Fruit fly (Drosophila melanogaster) whole organism, embryonic: ENCODE data around the gene CG7551.
A peak's percentile ranks its signal among the peaks of the same experiment; 100 is the strongest.

Experiments used
- CG10959 ChIP-seq: fragments of 200-800 bp; sonication (Bioruptor generic); IDR thresholded peaks from 2 replicates; pipeline ENCODE4 v1.3.6; 2022; ENCODE audit warnings: missing biosample characterization, missing genetic modification characterization
- CG12219 ChIP-seq: fragments of 200-800 bp; sonication (Bioruptor generic); optimal IDR thresholded peaks from 3 replicates; lab custom pipeline; 2018; ENCODE audit warnings: missing biosample characterization, mild to moderate bottlenecking, missing genetic modification characterization
- CG13123 ChIP-seq: fragments of 200-800 bp; sonication (Bioruptor generic); optimal IDR thresholded peaks from 2 replicates; lab custom pipeline; 2016; ENCODE audit warnings: missing biosample characterization, missing genetic modification characterization
- CG14965 ChIP-seq: fragments of 200-800 bp; sonication (Bioruptor generic); optimal IDR thresholded peaks from 2 replicates; lab custom pipeline; 2016; ENCODE audit warnings: missing biosample characterization, missing genetic modification characterization, borderline replicate concordance
- CG1529 ChIP-seq: fragments of 200-800 bp; sonication (Bioruptor generic); optimal IDR thresholded peaks from 3 replicates; lab custom pipeline; 2018; ENCODE audit warnings: missing biosample characterization, missing genetic modification characterization
- CG17829 ChIP-seq: fragments of 200-800 bp; optimal IDR thresholded peaks from 2 replicates; lab custom pipeline; 2019; ENCODE audit warnings: missing biosample characterization, mild to moderate bottlenecking, missing genetic modification characterization, moderate library complexity
- CG2129 ChIP-seq: fragments of 200-800 bp; sonication (Bioruptor generic); IDR thresholded peaks from 2 replicates; pipeline ENCODE4 v1.3.6; 2022; ENCODE audit warnings: missing biosample characterization, missing genetic modification characterization; ENCODE audit not compliant: partially characterized antibody
- CG30403 ChIP-seq: fragments of 200-800 bp; sonication (Bioruptor generic); optimal IDR thresholded peaks from 3 replicates; lab custom pipeline; 2016; ENCODE audit warnings: missing biosample characterization, missing genetic modification characterization
- CG3995 ChIP-seq: fragments of 200-800 bp; sonication (Bioruptor generic); optimal IDR thresholded peaks from 3 replicates; lab custom pipeline; 2016; ENCODE audit warnings: missing biosample characterization, missing genetic modification characterization
- CG4328 ChIP-seq: fragments of 200-800 bp; sonication (Bioruptor generic); optimal IDR thresholded peaks from 3 replicates; lab custom pipeline; 2017; ENCODE audit warnings: missing biosample characterization, missing genetic modification reagents, missing genetic modification characterization
- CG43689 ChIP-seq: fragments of 200-800 bp; sonication (Bioruptor generic); IDR thresholded peaks from 2 replicates; pipeline ENCODE4 v1.3.6; 2022; ENCODE audit warnings: missing biosample characterization, missing genetic modification characterization
- CG8290 ChIP-seq, 3 experiments: fragments of 200-800 bp; sonication (Bioruptor generic); optimal IDR thresholded peaks; 2 replicates each; lab custom pipeline; 2016 to 2019; ENCODE audit warnings: missing biosample characterization in 3 of 3, missing genetic modification characterization in 3 of 3, mild to moderate bottlenecking in 2 of 3, moderate library complexity in 1 of 3
- CG8944 ChIP-seq: fragments of 200-800 bp; sonication (Bioruptor generic); optimal IDR thresholded peaks from 3 replicates; lab custom pipeline; 2016; ENCODE audit warnings: missing biosample characterization, missing genetic modification characterization
- CG9797 ChIP-seq: fragments of 200-800 bp; sonication (Bioruptor generic); optimal IDR thresholded peaks from 3 replicates; lab custom pipeline; 2018; ENCODE audit warnings: missing biosample characterization, mild to moderate bottlenecking, missing genetic modification characterization
- CrebB ChIP-seq: fragments of 200-800 bp; sonication (Bioruptor generic); optimal IDR thresholded peaks from 3 replicates; lab custom pipeline; 2018; ENCODE audit warnings: missing biosample characterization, mild to moderate bottlenecking, missing genetic modification characterization
- Dip2 ChIP-seq: fragments of 200-800 bp; sonication (Bioruptor generic); IDR thresholded peaks from 2 replicates; pipeline ENCODE4 v1.3.6; 2022; ENCODE audit warnings: missing biosample characterization, missing genetic modification characterization
- Fer3 ChIP-seq: fragments of 200-800 bp; sonication (Bioruptor generic); optimal IDR thresholded peaks from 2 replicates; lab custom pipeline; 2018; ENCODE audit warnings: missing biosample characterization, mild to moderate bottlenecking, missing genetic modification characterization, moderate library complexity
- Hey ChIP-seq: fragments of 200-800 bp; sonication (Bioruptor generic); optimal IDR thresholded peaks from 3 replicates; lab custom pipeline; 2018; ENCODE audit warnings: missing biosample characterization, mild to moderate bottlenecking, missing genetic modification characterization
- MBD-R2 ChIP-seq: fragments of 200-800 bp; sonication (Bioruptor generic); IDR thresholded peaks from 2 replicates; pipeline ENCODE4 v1.3.6; 2022; ENCODE audit warnings: missing biosample characterization, missing genetic modification characterization
- Meics ChIP-seq: fragments of 200-800 bp; sonication (Bioruptor generic); optimal IDR thresholded peaks from 2 replicates; lab custom pipeline; 2017; ENCODE audit warnings: missing biosample characterization, mild to moderate bottlenecking, missing genetic modification characterization
- NFAT ChIP-seq: fragments of 200-800 bp; sonication (Bioruptor generic); IDR thresholded peaks from 2 replicates; pipeline ENCODE4 v1.3.6; 2022; ENCODE audit warnings: missing biosample characterization, missing genetic modification characterization
- Opbp ChIP-seq: fragments of 200-800 bp; sonication (Bioruptor generic); IDR thresholded peaks from 3 replicates; pipeline ENCODE4 v1.3.6; 2022; ENCODE audit warnings: missing biosample characterization, missing genetic modification characterization; ENCODE audit not compliant: partially characterized antibody
- Optix ChIP-seq: fragments of 200-800 bp; sonication (Bioruptor generic); IDR thresholded peaks from 3 replicates; pipeline ENCODE4 v1.3.6; 2022; ENCODE audit warnings: missing biosample characterization, missing genetic modification characterization
- Ptx1 ChIP-seq: fragments of 200-800 bp; sonication (Bioruptor generic); IDR thresholded peaks from 2 replicates; pipeline ENCODE4 v1.3.6; 2022; ENCODE audit warnings: missing biosample characterization, missing genetic modification characterization
- Ssrp ChIP-seq: fragments of 200-800 bp; sonication (Bioruptor generic); optimal IDR thresholded peaks from 2 replicates; lab custom pipeline; 2018; ENCODE audit warnings: missing biosample characterization, mild to moderate bottlenecking, missing genetic modification characterization, moderate library complexity
- Vsx1 ChIP-seq: fragments of 200-800 bp; sonication (Bioruptor generic); optimal IDR thresholded peaks from 2 replicates; lab custom pipeline; 2017; ENCODE audit warnings: missing biosample characterization, mild to moderate bottlenecking, missing genetic modification characterization, missing genetic modification reagents
- Xrp1 ChIP-seq: fragments of 200-800 bp; sonication (Bioruptor generic); IDR thresholded peaks from 2 replicates; pipeline ENCODE4 v1.3.6; 2022; ENCODE audit warnings: missing biosample characterization, missing genetic modification characterization
- al ChIP-seq: fragments of 200-800 bp; sonication (Bioruptor generic); IDR thresholded peaks from 2 replicates; pipeline ENCODE4 v1.3.6; 2022; ENCODE audit warnings: missing biosample characterization, missing genetic modification characterization
- ara ChIP-seq: fragments of 200-800 bp; sonication (Bioruptor generic); IDR thresholded peaks from 2 replicates; pipeline ENCODE4 v1.3.6; 2022; ENCODE audit warnings: missing biosample characterization, missing genetic modification characterization
- bcd ChIP-seq: fragments of 200-800 bp; sonication (Bioruptor generic); optimal IDR thresholded peaks from 2 replicates; lab custom pipeline; 2017; ENCODE audit warnings: missing biosample characterization, mild to moderate bottlenecking, missing genetic modification characterization
- caup ChIP-seq: fragments of 200-800 bp; sonication (Bioruptor generic); optimal IDR thresholded peaks from 3 replicates; lab custom pipeline; 2017; ENCODE audit warnings: missing biosample characterization, mild to moderate bottlenecking, missing genetic modification characterization, moderate library complexity; ENCODE audit not compliant: severe bottlenecking
- chm ChIP-seq: fragments of 200-800 bp; sonication (Bioruptor generic); IDR thresholded peaks from 2 replicates; pipeline ENCODE4 v1.3.6; 2022; ENCODE audit warnings: missing biosample characterization, missing genetic modification characterization
- ci ChIP-seq: fragments of 200-800 bp; sonication (Bioruptor generic); IDR thresholded peaks from 3 replicates; pipeline ENCODE4 v1.3.6; 2022; ENCODE audit warnings: missing biosample characterization, missing genetic modification characterization
- crol ChIP-seq: fragments of 200-800 bp; sonication (Bioruptor generic); IDR thresholded peaks from 2 replicates; pipeline ENCODE4 v1.3.6; 2022; ENCODE audit warnings: missing biosample characterization, missing genetic modification characterization
- dmrt11E ChIP-seq: fragments of 200-800 bp; sonication (Bioruptor generic); optimal IDR thresholded peaks from 3 replicates; lab custom pipeline; 2018; ENCODE audit warnings: missing biosample characterization, mild to moderate bottlenecking, missing genetic modification characterization, moderate library complexity
- dysf ChIP-seq: fragments of 200-800 bp; sonication (Bioruptor generic); IDR thresholded peaks from 3 replicates; pipeline ENCODE4 v1.3.6; 2022; ENCODE audit warnings: missing biosample characterization, missing genetic modification characterization
- gsb ChIP-seq: fragments of 200-800 bp; sonication (Bioruptor generic); IDR thresholded peaks from 2 replicates; pipeline ENCODE4 v1.3.6; 2022; ENCODE audit warnings: missing biosample characterization, missing genetic modification characterization
- jing ChIP-seq: fragments of 200-800 bp; sonication (Bioruptor generic); optimal IDR thresholded peaks from 2 replicates; lab custom pipeline; 2018; ENCODE audit warnings: missing biosample characterization, mild to moderate bottlenecking, missing genetic modification characterization
- ken ChIP-seq: fragments of 200-800 bp; sonication (Bioruptor generic); IDR thresholded peaks from 3 replicates; pipeline ENCODE4 v1.3.6; 2022; ENCODE audit warnings: missing biosample characterization, missing genetic modification characterization
- lov ChIP-seq, 2 experiments: fragments of 200-800 bp in 1 of 2; fragments of >200 bp in 1 of 2; sonication (Bioruptor generic) in 1 of 2; IDR thresholded peaks in 1 of 2; optimal IDR thresholded peaks in 1 of 2; 2 replicates in 1 of 2; 3 replicates in 1 of 2; pipeline versions ENCODE4 v1.3.6 to Lab custom; 2017 to 2022; ENCODE audit warnings: missing biosample characterization in 1 of 2, missing genetic modification characterization in 1 of 2
- mirr ChIP-seq: fragments of 200-800 bp; sonication (Bioruptor generic); optimal IDR thresholded peaks from 3 replicates; lab custom pipeline; 2018; ENCODE audit warnings: missing biosample characterization, mild to moderate bottlenecking, missing genetic modification characterization
- nmo ChIP-seq: fragments of 200-800 bp; sonication (Bioruptor generic); optimal IDR thresholded peaks from 2 replicates; lab custom pipeline; 2018; ENCODE audit warnings: missing biosample characterization, mild to moderate bottlenecking, missing genetic modification characterization, moderate library complexity
- pfk ChIP-seq: fragments of 200-800 bp; sonication (Bioruptor generic); optimal IDR thresholded peaks from 2 replicates; lab custom pipeline; 2018; ENCODE audit warnings: missing biosample characterization, mild to moderate bottlenecking, missing genetic modification characterization, moderate library complexity
- prd ChIP-seq, 3 experiments: fragments of >200 bp in 2 of 3; fragments of 200-800 bp in 1 of 3; sonication (Bioruptor generic) in 1 of 3; optimal IDR thresholded peaks in 2 of 3; IDR thresholded peaks in 1 of 3; 2 replicates in 2 of 3; 3 replicates in 1 of 3; pipeline versions ENCODE4 v1.3.6 to Lab custom; 2017 to 2022; ENCODE audit warnings: missing biosample characterization in 1 of 3, missing genetic modification characterization in 1 of 3
- ranshi ChIP-seq: fragments of 200-800 bp; sonication (Bioruptor generic); IDR thresholded peaks from 2 replicates; pipeline ENCODE4 v1.3.6; 2022; ENCODE audit warnings: missing biosample characterization, missing genetic modification characterization
- salm ChIP-seq: fragments of 200-800 bp; sonication (Bioruptor generic); optimal IDR thresholded peaks from 2 replicates; lab custom pipeline; 2018; ENCODE audit warnings: missing biosample characterization, mild to moderate bottlenecking, missing genetic modification characterization
- sqz ChIP-seq: fragments of 200-800 bp; sonication (Bioruptor generic); optimal IDR thresholded peaks from 3 replicates; lab custom pipeline; 2018; ENCODE audit warnings: missing biosample characterization, mild to moderate bottlenecking, missing genetic modification characterization
- sr ChIP-seq: fragments of 200-800 bp; sonication (Bioruptor generic); IDR thresholded peaks from 3 replicates; pipeline ENCODE4 v1.3.6; 2022; ENCODE audit warnings: missing biosample characterization, missing genetic modification characterization
- tna ChIP-seq: fragments of 200-800 bp; sonication (Bioruptor generic); IDR thresholded peaks from 2 replicates; pipeline ENCODE4 v1.3.6; 2022; ENCODE audit warnings: missing biosample characterization, missing genetic modification characterization; ENCODE audit not compliant: partially characterized antibody
- twi ChIP-seq: fragments of 200-800 bp; optimal IDR thresholded peaks from 2 replicates; lab custom pipeline; 2019; ENCODE audit warnings: missing biosample characterization, mild to moderate bottlenecking, missing genetic modification characterization, moderate library complexity

The CG7551 gene

DNA sequence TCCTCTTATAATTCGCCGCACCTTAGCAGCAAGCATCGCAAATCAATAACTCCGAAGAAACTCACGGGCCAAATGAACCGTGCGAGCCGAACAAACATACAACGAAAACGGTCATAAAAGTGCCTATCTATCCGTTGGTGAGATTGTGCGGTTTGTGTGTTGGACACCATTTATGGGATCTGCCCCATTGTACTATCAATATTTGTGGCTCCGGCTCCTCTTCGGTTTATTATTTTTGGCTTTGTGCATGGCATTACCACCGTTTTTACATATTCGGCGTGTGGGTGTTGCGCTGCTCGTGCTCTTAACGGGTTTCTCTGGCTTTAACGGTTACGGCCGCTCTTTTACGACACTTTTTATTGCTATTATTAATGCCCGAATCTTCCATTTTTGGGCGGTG is 38.9 kb upstream of the CG7551 start (continued):
- TF ChIP-seq CG1529 (GFP tag; lab: Kevin White, UChicago), result no peak
- TF ChIP-seq Optix (GFP tag; lab: Robert Waterston, UW), result no peak
- peak; percentile 15 for TF ChIP-seq CG17829 (tag; lab: Kevin White, UChicago)
- peak; percentile 53 for TF ChIP-seq salm (tag; lab: Kevin White, UChicago)
- TF ChIP-seq CG30403 (GFP tag; lab: Kevin White, UChicago), result no peak
- no peak for TF ChIP-seq Vsx1 (GFP tag; lab: Kevin White, UChicago)
- TF ChIP-seq CrebB, result no peak
- TF ChIP-seq CG8290 (GFP tag; optimal IDR thresholded peaks at IDR 0.05; lab: Kevin White, UChicago), result no peak
- TF ChIP-seq CG8290 (tag; optimal IDR thresholded peaks at IDR 0.05; lab: Kevin White, UChicago), result peak in 1 of 2 experiments; percentile 69
- TF ChIP-seq CG4328 (GFP tag; lab: Kevin White, UChicago), result no peak
- peak; percentile 42; the same call in 1 of the 3 replicates for TF ChIP-seq dysf
- TF ChIP-seq gsb (GFP tag; lab: Robert Waterston, UW), result no peak
- TF ChIP-seq CG14965, result no peak
- TF ChIP-seq CG13123 (GFP tag; lab: Kevin White, UChicago), result no peak
- no peak for TF ChIP-seq Opbp
- TF ChIP-seq sqz (GFP tag; lab: Kevin White, UChicago), result no peak
- no peak for TF ChIP-seq tna
- TF ChIP-seq pfk (GFP tag; lab: Kevin White, UChicago), result peak; percentile 1
- TF ChIP-seq NFAT (GFP tag; lab: Robert Waterston, UW), result no peak
- peak; percentile 14 for TF ChIP-seq caup (GFP tag; lab: Kevin White, UChicago)
- no peak for TF ChIP-seq bcd
- TF ChIP-seq Fer3 (tag; lab: Kevin White, UChicago), result no peak
- no peak for TF ChIP-seq prd (optimal IDR thresholded peaks at IDR 0.05; lab: Kevin White, UChicago)
- TF ChIP-seq prd (GFP tag; IDR thresholded peaks at IDR 0.05; lab: Robert Waterston, UW), result no peak
- no peak for TF ChIP-seq CG43689
- peak; percentile 65; the same call in 2 of the 3 replicates for TF ChIP-seq sr
- no peak for TF ChIP-seq CG10959 (GFP tag; lab: Robert Waterston, UW)
- no peak for TF ChIP-seq chm
- TF ChIP-seq CG12219, result no peak
- TF ChIP-seq al, result no peak
- TF ChIP-seq CG3995 (GFP tag; lab: Kevin White, UChicago), result no peak
- no peak for TF ChIP-seq Dip2 (GFP tag; lab: Robert Waterston, UW)
- 0 out of 2 replicates have a peak, but pooled peaks have one; percentile 24 for TF ChIP-seq Ptx1 (GFP tag; lab: Robert Waterston, UW)
- TF ChIP-seq jing, result no peak
- TF ChIP-seq CG2129 (GFP tag; lab: Robert Waterston, UW), result no peak
- TF ChIP-seq dmrt11E (tag; lab: Kevin White, UChicago), result no peak

DNA sequence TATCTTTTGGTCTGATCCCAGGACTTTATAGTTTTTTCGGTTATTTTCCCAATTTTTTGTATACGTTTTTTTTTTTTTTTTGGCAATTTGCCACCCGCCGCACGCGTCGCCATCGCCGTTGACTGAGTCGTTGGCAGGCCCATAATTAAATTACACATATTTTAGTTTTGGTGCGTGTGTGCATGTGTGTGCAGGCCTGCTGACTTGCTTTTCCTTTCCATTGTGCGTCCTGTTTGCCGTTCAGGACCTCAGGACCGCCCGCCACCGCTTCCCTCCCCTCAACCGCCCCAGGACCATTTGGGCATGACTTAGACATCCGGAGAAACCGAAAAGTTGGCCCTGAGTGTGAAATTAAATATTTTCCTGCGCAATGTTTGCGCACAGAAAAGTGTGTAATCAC is 37.3 kb upstream of the CG7551 start:
- TF ChIP-seq CG8944 (GFP tag; lab: Kevin White, UChicago) (no peak), MBD-R2 (peak; percentile 15; the same call in 1 of the 2 replicates), CG9797 (GFP tag; lab: Kevin White, UChicago) (no peak), chm (0 out of 2 replicates have a peak, but pooled peaks have one; percentile 9), lov (optimal IDR thresholded peaks at IDR 0.05; lab: Kevin White, UChicago) (no peak), lov (GFP tag; IDR thresholded peaks at IDR 0.05; lab: Robert Waterston, UW) (peak; percentile 69; the same call in 1 of the 3 replicates), nmo (GFP tag; lab: Kevin White, UChicago) (peak; percentile 13), ara (GFP tag; lab: Robert Waterston, UW) (peak; percentile 10; the same call in 1 of the 2 replicates), ranshi (GFP tag; lab: Robert Waterston, UW) (0 out of 2 replicates have a peak, but pooled peaks have one; percentile 22), Hey (tag; lab: Kevin White, UChicago) (peak; percentile 62), crol (GFP tag; lab: Robert Waterston, UW) (peak; percentile 43), mirr (GFP tag; lab: Kevin White, UChicago) (no peak), twi (tag; lab: Kevin White, UChicago) (peak; percentile 56), Ssrp (no peak), ken (GFP tag; lab: Robert Waterston, UW) (0 out of 3 replicates have a peak, but pooled peaks have one; percentile 32), ci (GFP tag; lab: Robert Waterston, UW) (0 out of 3 replicates have a peak, but pooled peaks have one; percentile 37), Meics (GFP tag; lab: Kevin White, UChicago) (peak; percentile 16), CG8290 (GFP tag; optimal IDR thresholded peaks at IDR 0.05; lab: Kevin White, UChicago) (no peak), CG8290 (tag; optimal IDR thresholded peaks at IDR 0.05; lab: Kevin White, UChicago) (peak in 1 of 2 experiments; percentile 29), Xrp1 (GFP tag; lab: Robert Waterston, UW) (peak; percentile 5; the same call in 1 of the 2 replicates)
